Worm (Caenorhabditis elegans): ENCODE measurements around the gene C13A2.4.

ce11 chrV:7234726-7235125, 44.5 kb upstream of the C13A2.4 start, which contains the start of gene C05C8.5:
- TF ChIP-seq Y22D7AL.16 (tag; optimal IDR thresholded peaks at IDR 0.05) (no peak), ceh-30 (tag; optimal IDR thresholded peaks at IDR 0.05) (no peak), ceh-45 (GFP tag; IDR thresholded peaks at IDR 0.05) (no peak), ets-4 (tag; optimal IDR thresholded peaks at IDR 0.05) (no peak), fkh-10 (GFP tag; optimal IDR thresholded peaks at IDR 0.05) (no peak), pag-3 (tag; optimal IDR thresholded peaks at IDR 0.05; ENCODE audit: borderline replicate concordance) (no peak), nhr-232 (tag; optimal IDR thresholded peaks at IDR 0.05) (no peak), lin-11 (tag; optimal IDR thresholded peaks at IDR 0.05) (no peak), ama-1 (optimal IDR thresholded peaks at IDR 0.05) (no peak)

Measured in whole organism, late embryonic.